Fruit fly (Drosophila melanogaster): ENCODE results near the gene Nepl19.

Nepl19 gene

DNA sequence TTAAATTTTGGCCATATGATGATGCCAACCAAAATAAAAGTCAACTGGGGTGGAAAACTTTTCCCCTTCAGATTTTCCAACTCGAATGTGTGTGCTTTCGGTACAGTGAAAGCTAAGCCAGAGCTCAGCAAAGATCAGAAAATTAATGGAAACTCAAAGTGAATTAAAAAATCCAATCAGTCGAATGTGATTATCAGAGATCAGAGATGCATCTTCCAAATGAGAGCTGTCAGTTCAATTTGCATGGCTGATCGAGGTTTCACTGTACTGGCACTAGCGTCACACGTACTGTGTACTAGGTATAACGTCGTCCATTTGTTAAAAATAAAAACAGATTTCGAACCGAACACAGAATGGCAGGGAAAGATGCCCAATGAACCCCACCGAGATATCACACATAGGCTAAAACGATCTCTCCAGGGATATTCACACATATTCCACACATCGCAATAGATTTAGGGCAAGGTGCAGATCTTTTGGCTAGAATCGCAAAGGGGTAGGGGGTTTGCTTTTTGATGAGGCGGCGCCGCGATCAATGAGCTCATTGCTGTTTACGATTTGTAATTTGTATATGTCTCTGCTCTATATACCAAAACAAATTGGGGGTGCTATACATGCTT lies 25.0 kb upstream of the Nepl19 start (continued):
- no peak for TF ChIP-seq Trl (optimal IDR thresholded peaks at IDR 0.05)
- peak; percentile 77 for TF ChIP-seq Trl (GFP tag; optimal IDR thresholded peaks at IDR 0.05)
- peak; percentile 83 for TF ChIP-seq gem (tag; optimal IDR thresholded peaks at IDR 0.05)
- peak; percentile 74 for TF ChIP-seq CG11085 (GFP tag; IDR thresholded peaks at IDR 0.05)
- TF ChIP-seq disco-r (GFP tag; optimal IDR thresholded peaks at IDR 0.05): peak; percentile 66
- TF ChIP-seq CG7839 (tag; optimal IDR thresholded peaks at IDR 0.05): peak; percentile 82
- TF ChIP-seq ac (GFP tag; optimal IDR thresholded peaks at IDR 0.05): no peak
- peak; percentile 59 for TF ChIP-seq ap (GFP tag; IDR thresholded peaks at IDR 0.05)
- TF ChIP-seq esg (GFP tag; conservative IDR thresholded peaks at IDR 0.05): peak; percentile 69
- TF ChIP-seq HLH4C (GFP tag; IDR thresholded peaks at IDR 0.05; ENCODE audit: partially characterized antibody): no peak
- peak; percentile 85 for TF ChIP-seq Ptx1 (GFP tag; IDR thresholded peaks at IDR 0.05)
- TF ChIP-seq NK7.1 (GFP tag; optimal IDR thresholded peaks at IDR 0.05): peak; percentile 55
- TF ChIP-seq CG31441 (GFP tag; IDR thresholded peaks at IDR 0.05): peak; percentile 51; the same call in 1 of the 2 replicates
- TF ChIP-seq shn (GFP tag; optimal IDR thresholded peaks at IDR 0.05): peak; percentile 38
- no peak for TF ChIP-seq zen (tag; optimal IDR thresholded peaks at IDR 0.05)
- no peak for TF ChIP-seq Neu2 (GFP tag; optimal IDR thresholded peaks at IDR 0.05; ENCODE audit: borderline replicate concordance)
- TF ChIP-seq mld (GFP tag; IDR thresholded peaks at IDR 0.05; ENCODE audit: partially characterized antibody): no peak
- peak; percentile 59 for TF ChIP-seq CG10321 (GFP tag; IDR thresholded peaks at IDR 0.05)
- no peak for TF ChIP-seq Sin3A (optimal IDR thresholded peaks at IDR 0.05)
- TF ChIP-seq Ravus (GFP tag; IDR thresholded peaks at IDR 0.05): peak; percentile 58; the same call in 1 of the 2 replicates
- TF ChIP-seq CG8944 (GFP tag; optimal IDR thresholded peaks at IDR 0.05): peak; percentile 66
- TF ChIP-seq CG43689 (GFP tag; IDR thresholded peaks at IDR 0.05): peak; percentile 62
- no peak for TF ChIP-seq Doc3 (GFP tag; IDR thresholded peaks at IDR 0.05; ENCODE audit: partially characterized antibody)
- peak; percentile 94 for TF ChIP-seq slbo (GFP tag; IDR thresholded peaks at IDR 0.05)
- no peak; the same call in 2 of the 3 replicates for TF ChIP-seq jigr1 (GFP tag; IDR thresholded peaks at IDR 0.05)
- TF ChIP-seq CHES-1-like (GFP tag; optimal IDR thresholded peaks at IDR 0.05): peak; percentile 86
- peak; percentile 77 for TF ChIP-seq ara (GFP tag; IDR thresholded peaks at IDR 0.05)
- peak; percentile 84 for TF ChIP-seq CG15269 (tag; optimal IDR thresholded peaks at IDR 0.05)
- peak; percentile 85 for TF ChIP-seq Taf1 (GFP tag; IDR thresholded peaks at IDR 0.05)
- peak; percentile 86 for TF ChIP-seq ranshi (GFP tag; IDR thresholded peaks at IDR 0.05)
- peak; percentile 41 for TF ChIP-seq CG10979 (tag; optimal IDR thresholded peaks at IDR 0.05)
- peak; percentile 78 for TF ChIP-seq CG17328 (GFP tag; IDR thresholded peaks at IDR 0.05)
- no peak for TF ChIP-seq CG2129 (GFP tag; IDR thresholded peaks at IDR 0.05; ENCODE audit: partially characterized antibody)
- TF ChIP-seq ato (GFP tag; IDR thresholded peaks at IDR 0.05; ENCODE audit: partially characterized antibody): no peak
- TF ChIP-seq cato (GFP tag; optimal IDR thresholded peaks at IDR 0.05; ENCODE audit: borderline replicate concordance): peak; percentile 16
- no peak for TF ChIP-seq CG7271 (tag; optimal IDR thresholded peaks at IDR 0.05)
- peak; percentile 88 for TF ChIP-seq CG2120 (GFP tag; optimal IDR thresholded peaks at IDR 0.05)
- TF ChIP-seq CG13296 (GFP tag; optimal IDR thresholded peaks at IDR 0.05): no peak
- TF ChIP-seq zfh2 (GFP tag; optimal IDR thresholded peaks at IDR 0.05): peak; percentile 90
- no peak for TF ChIP-seq CTCF (GFP tag; optimal IDR thresholded peaks at IDR 0.05)
- peak; percentile 74 for TF ChIP-seq CG7357 (GFP tag; IDR thresholded peaks at IDR 0.05)
- TF ChIP-seq CG11456 (GFP tag; IDR thresholded peaks at IDR 0.05): peak; percentile 91
- peak; percentile 29 for TF ChIP-seq CG15011 (GFP tag; optimal IDR thresholded peaks at IDR 0.05)
- peak; percentile 85 for TF ChIP-seq CG10366 (GFP tag; IDR thresholded peaks at IDR 0.05)
- no peak for TF ChIP-seq CG15479 (GFP tag; optimal IDR thresholded peaks at IDR 0.05)
- no peak for TF ChIP-seq Dip2 (GFP tag; IDR thresholded peaks at IDR 0.05)
- no peak for TF ChIP-seq CG14710 (tag; optimal IDR thresholded peaks at IDR 0.05)
- peak; percentile 70 for TF ChIP-seq Fer3 (tag; optimal IDR thresholded peaks at IDR 0.05)
- TF ChIP-seq pho (GFP tag; optimal IDR thresholded peaks at IDR 0.05): peak; percentile 61
- TF ChIP-seq CG3838 (GFP tag; optimal IDR thresholded peaks at IDR 0.05): no peak
- TF ChIP-seq ro (GFP tag; IDR thresholded peaks at IDR 0.05): peak; percentile 33; the same call in 1 of the 2 replicates
- TF ChIP-seq tup (GFP tag; optimal IDR thresholded peaks at IDR 0.05): no peak

Measured in whole organism, embryonic.